Worm (Caenorhabditis elegans) whole organism, L4 larva: ENCODE measurements around the gene orc-2.
"Not testable (repeated sequence)": the region's sequence is repeated elsewhere in the genome, so short reads cannot be mapped to it uniquely, and the experiment has no call there.

Source experiments
- D1046.2 ChIP-seq: fragments of 200-800 bp; sonication (Bioruptor generic); IDR thresholded peaks from 2 replicates; pipeline ENCODE4 v1.3.6; 2022; ENCODE audit warnings: missing genetic modification characterization, missing compliant biosample characterization
- F10B5.3 ChIP-seq: sonication (generic microtip); optimal IDR thresholded peaks from 2 replicates; lab custom pipeline; 2016; ENCODE audit warnings: mild to moderate bottlenecking, missing genetic modification characterization, missing compliant biosample characterization
- ceh-20 ChIP-seq: fragments of 200-800 bp; sonication (Bioruptor generic); IDR thresholded peaks from 2 replicates; pipeline ENCODE4 v1.3.6; 2022; ENCODE audit warnings: missing genetic modification reagents, missing genetic modification characterization, missing compliant biosample characterization
- ceh-28 ChIP-seq: fragments of 150-350 bp; optimal IDR thresholded peaks from 2 replicates; lab custom pipeline; 2014; ENCODE audit warnings: missing biosample characterization, missing genetic modification reagents, missing genetic modification characterization
- ceh-62 ChIP-seq: sonication (generic microtip); optimal IDR thresholded peaks from 2 replicates; lab custom pipeline; 2017; ENCODE audit warnings: missing biosample characterization, missing genetic modification characterization
- daf-12 ChIP-seq: fragments of 150-350 bp; optimal IDR thresholded peaks from 2 replicates; lab custom pipeline; 2014; ENCODE audit warnings: missing biosample characterization, missing genetic modification reagents, missing genetic modification characterization
- daf-16 ChIP-seq, 3 experiments: sonication (generic microtip); optimal IDR thresholded peaks; 2 replicates each; lab custom pipeline; 2016 to 2017; ENCODE audit warnings: missing genetic modification characterization in 3 of 3, missing genetic modification reagents in 3 of 3, mild to moderate bottlenecking in 2 of 3, missing compliant biosample characterization in 2 of 3, missing biosample characterization in 1 of 3, moderate library complexity in 1 of 3
- dmd-9 ChIP-seq: fragments of 200-800 bp; sonication (Bioruptor generic); IDR thresholded peaks from 2 replicates; pipeline ENCODE4 v1.3.6; 2022; ENCODE audit warnings: missing genetic modification reagents, missing genetic modification characterization, missing compliant biosample characterization
- duxl-1 ChIP-seq: sonication (generic microtip); optimal IDR thresholded peaks from 2 replicates; lab custom pipeline; 2016; ENCODE audit warnings: mild to moderate bottlenecking, missing genetic modification characterization, moderate library complexity, missing compliant biosample characterization; ENCODE audit not compliant: poor library complexity
- fos-1 ChIP-seq: fragments of 150-350 bp; optimal IDR thresholded peaks from 2 replicates; lab custom pipeline; 2014; ENCODE audit warnings: missing biosample characterization, missing genetic modification characterization
- gei-8 ChIP-seq: fragments of 200-800 bp; sonication (Bioruptor generic); optimal IDR thresholded peaks from 2 replicates; lab custom pipeline; 2018; ENCODE audit warnings: mild to moderate bottlenecking, missing genetic modification characterization, missing compliant biosample characterization
- hlh-11 ChIP-seq: fragments of 200-800 bp; sonication (Bioruptor generic); optimal IDR thresholded peaks from 2 replicates; lab custom pipeline; 2018; ENCODE audit warnings: mild to moderate bottlenecking, missing genetic modification characterization, missing compliant biosample characterization
- hlh-30 ChIP-seq: sonication (generic microtip); optimal IDR thresholded peaks from 2 replicates; lab custom pipeline; 2017; ENCODE audit warnings: antibody characterized with exemption, mild to moderate bottlenecking, missing genetic modification characterization, missing compliant biosample characterization; ENCODE audit not compliant: insufficient read depth
- jun-1 ChIP-seq: fragments of 150-350 bp; optimal IDR thresholded peaks from 2 replicates; lab custom pipeline; 2014; ENCODE audit warnings: missing biosample characterization, missing genetic modification reagents, missing genetic modification characterization
- lim-7 ChIP-seq: fragments of 200-800 bp; sonication (Bioruptor generic); IDR thresholded peaks from 2 replicates; pipeline ENCODE4 v1.3.6; 2022; ENCODE audit warnings: missing genetic modification characterization, missing compliant biosample characterization
- lin-13 ChIP-seq: fragments of 150-350 bp; optimal IDR thresholded peaks from 2 replicates; lab custom pipeline; 2014; ENCODE audit warnings: missing biosample characterization, missing genetic modification reagents, missing genetic modification characterization
- lin-15B ChIP-seq: fragments of 150-350 bp; sonication (generic microtip); optimal IDR thresholded peaks from 3 replicates; lab custom pipeline; 2014; ENCODE audit warnings: missing biosample characterization, missing genetic modification characterization
- madf-5 ChIP-seq, 2 experiments: fragments of 200-800 bp; sonication (Bioruptor generic); IDR thresholded peaks; 2 replicates each; pipeline ENCODE4 v1.3.6; 2022; ENCODE audit warnings: missing compliant biosample characterization in 2 of 2, missing genetic modification characterization in 2 of 2
- mxl-3 ChIP-seq: fragments of 200-800 bp; sonication (Bioruptor generic); optimal IDR thresholded peaks from 2 replicates; lab custom pipeline; 2018; ENCODE audit warnings: mild to moderate bottlenecking, missing genetic modification characterization, missing compliant biosample characterization
- nhr-10 ChIP-seq: fragments of 150-350 bp; optimal IDR thresholded peaks from 2 replicates; lab custom pipeline; 2014; ENCODE audit warnings: missing biosample characterization, missing genetic modification characterization
- nhr-102 ChIP-seq: sonication (generic microtip); optimal IDR thresholded peaks from 2 replicates; lab custom pipeline; 2016; ENCODE audit warnings: mild to moderate bottlenecking, missing genetic modification characterization, moderate library complexity, missing compliant biosample characterization
- nhr-6 ChIP-seq: fragments of 150-350 bp; optimal IDR thresholded peaks from 2 replicates; lab custom pipeline; 2014; ENCODE audit warnings: missing biosample characterization, missing genetic modification characterization
- pha-4 ChIP-seq, 2 experiments: fragments of 150-350 bp in 1 of 2; fragments of 200-800 bp in 1 of 2; sonication (Bioruptor generic) in 1 of 2; IDR thresholded peaks in 1 of 2; optimal IDR thresholded peaks in 1 of 2; 2 replicates each; pipeline versions ENCODE4 v1.3.6 to Lab custom; 2014 to 2022; ENCODE audit warnings: missing genetic modification characterization in 2 of 2, missing genetic modification reagents in 2 of 2, missing biosample characterization in 1 of 2, missing compliant biosample characterization in 1 of 2
- saeg-2 ChIP-seq: fragments of 200-800 bp; sonication (Bioruptor generic); IDR thresholded peaks from 2 replicates; pipeline ENCODE4 v1.3.6; 2022; ENCODE audit warnings: missing genetic modification reagents, missing genetic modification characterization, missing compliant biosample characterization
- sdz-12 ChIP-seq: fragments of 200-800 bp; sonication (Bioruptor generic); optimal IDR thresholded peaks from 2 replicates; lab custom pipeline; 2018; ENCODE audit warnings: mild to moderate bottlenecking, missing genetic modification characterization, missing compliant biosample characterization
- snpc-4 ChIP-seq: fragments of 150-350 bp; optimal IDR thresholded peaks from 2 replicates; lab custom pipeline; 2014; ENCODE audit warnings: missing biosample characterization, missing genetic modification characterization
- spr-1 ChIP-seq: sonication (generic microtip); optimal IDR thresholded peaks from 2 replicates; lab custom pipeline; 2016; ENCODE audit warnings: mild to moderate bottlenecking, missing genetic modification characterization, missing compliant biosample characterization
- unc-62 ChIP-seq, 3 experiments: fragments of 150-350 bp in 1 of 3; sonication (generic microtip); optimal IDR thresholded peaks in 2 of 3; peaks in 1 of 3; 1 replicate in 1 of 3; 2 replicates in 2 of 3; lab custom pipeline; 2014 to 2017; ENCODE audit warnings: missing biosample characterization in 3 of 3, missing genetic modification characterization in 3 of 3, missing genetic modification reagents in 3 of 3, missing genotype in 1 of 3
- zfp-2 ChIP-seq: sonication (generic microtip); optimal IDR thresholded peaks from 2 replicates; lab custom pipeline; 2016; ENCODE audit warnings: mild to moderate bottlenecking, missing genetic modification characterization, missing compliant biosample characterization
- zfp-3 ChIP-seq: fragments of 200-800 bp; sonication (Bioruptor generic); conservative IDR thresholded peaks from 2 replicates; pipeline ENCODE4 v1.3.6; 2022; ENCODE audit warnings: missing genetic modification reagents, missing genetic modification characterization, missing compliant biosample characterization
- zip-11 ChIP-seq: fragments of 200-800 bp; sonication (Bioruptor generic); IDR thresholded peaks from 2 replicates; pipeline ENCODE4 v1.3.6; 2022; ENCODE audit warnings: missing genetic modification characterization, missing compliant biosample characterization

orc-2 gene

ce11 chrII:10902104-10902503 is 28.4 kb downstream of the orc-2 start, which contains the start of gene gly-1:
Gene gly-1 (minus strand): TSS chrII:10902204.
- no peak for TF ChIP-seq daf-16 (GFP tag; optimal IDR thresholded peaks at IDR 0.05; lab: Kevin White, UChicago)
- no peak for TF ChIP-seq daf-16 (tag; optimal IDR thresholded peaks at IDR 0.05; lab: Kevin White, UChicago)
- TF ChIP-seq ceh-62 (tag; lab: Kevin White, UChicago) = no peak
- TF ChIP-seq daf-12 (tag; lab: Kevin White, UChicago) = no peak
- TF ChIP-seq hlh-11 = no peak
- TF ChIP-seq zfp-3 = no peak
- no peak for TF ChIP-seq lin-13 (GFP tag; lab: Kevin White, UChicago)
- no peak for TF ChIP-seq D1046.2 (GFP tag; lab: Robert Waterston, UW)
- TF ChIP-seq lim-7 (GFP tag; lab: Robert Waterston, UW) = no peak
- no peak for TF ChIP-seq zfp-2
- TF ChIP-seq duxl-1 (tag; lab: Kevin White, UChicago) = no peak

ce11 chrII:10904379-10904778 is 30.6 kb downstream of the orc-2 start, which contains the start of gene sra-12:
Gene sra-12 (minus strand): TSS chrII:10904479.
- TF ChIP-seq zfp-2; F10B5.3 (tag; lab: Kevin White, UChicago); nhr-102 (tag; lab: Kevin White, UChicago): not testable (repeated sequence)

ce11 chrII:10910219-10910618 is 36.5 kb downstream of the orc-2 start, which contains the start of gene sra-11:
Gene sra-11 (minus strand): TSS chrII:10910319.
- TF ChIP-seq sdz-12 (GFP tag; lab: Kevin White, UChicago) = no peak
- TF ChIP-seq jun-1 (tag; lab: Kevin White, UChicago) = no peak
- TF ChIP-seq lin-15B (tag; lab: Kevin White, UChicago) = no peak

ce11 chrII:10912995-10913394 is 39.3 kb downstream of the orc-2 start:
- peak in 1 of 2 experiments; percentile 96 for TF ChIP-seq unc-62 (GFP tag; optimal IDR thresholded peaks at IDR 0.05 in 1 of 2; lab: Kevin White, UChicago)
- no peak for TF ChIP-seq unc-62 (tag; optimal IDR thresholded peaks at IDR 0.05; lab: Kevin White, UChicago)
- no peak for TF ChIP-seq nhr-6

ce11 chrII:10914366-10914765 is 40.6 kb downstream of the orc-2 start, which contains the start of gene F44F4.15:
Gene F44F4.15 (plus strand): TSS chrII:10914666.
- TF ChIP-seq D1046.2 (GFP tag; lab: Robert Waterston, UW) (no peak), snpc-4 (tag; lab: Kevin White, UChicago) (no peak), zip-11 (GFP tag; lab: Robert Waterston, UW) (no peak), hlh-30 (no peak), daf-12 (tag; lab: Kevin White, UChicago) (no peak), dmd-9 (GFP tag; lab: Robert Waterston, UW) (no peak)

- TF ChIP-seq fos-1 (tag; lab: Kevin White, UChicago) (no peak), nhr-10 (no peak), saeg-2 (GFP tag; lab: Robert Waterston, UW) (no peak), spr-1 (tag; lab: Kevin White, UChicago) (no peak), gei-8 (GFP tag; lab: Kevin White, UChicago) (no peak), pha-4 (GFP tag; IDR thresholded peaks at IDR 0.05; lab: Robert Waterston, UW) (no peak), pha-4 (tag; optimal IDR thresholded peaks at IDR 0.05; lab: Kevin White, UChicago) (no peak), F10B5.3 (tag; lab: Kevin White, UChicago) (no peak), duxl-1 (tag; lab: Kevin White, UChicago) (no peak), ceh-20 (GFP tag; lab: Robert Waterston, UW) (no peak), madf-5 (GFP tag; IDR thresholded peaks at IDR 0.05; lab: Robert Waterston, UW) (no peak), ceh-28 (tag; lab: Kevin White, UChicago) (no peak), mxl-3 (GFP tag; lab: Kevin White, UChicago) (no peak)
Observed at ce11 chrII:10915732-10916131, 42.0 kb downstream of the orc-2 start, which contains the start of gene F44F4.9. Gene F44F4.9 (minus strand): TSS chrII:10915832.
